Worm (Caenorhabditis elegans) whole organism, early embryonic: ENCODE results near the gene pms-2.

Experiments used
- F13C5.2 ChIP-seq: sonication (generic microtip); optimal IDR thresholded peaks from 2 replicates; lab custom pipeline; 2017; ENCODE audit warnings: mild to moderate bottlenecking, missing genetic modification characterization, inconsistent platforms, missing compliant biosample characterization
- aly-1 ChIP-seq: sonication (generic microtip); optimal IDR thresholded peaks from 2 replicates; lab custom pipeline; 2016; ENCODE audit warnings: missing genetic modification characterization, missing compliant biosample characterization
- ama-1 ChIP-seq: fragments of 150-350 bp; optimal IDR thresholded peaks from 2 replicates; lab custom pipeline; 2014
- ceh-13 ChIP-seq: fragments of 200-800 bp; sonication (Bioruptor generic); optimal IDR thresholded peaks from 2 replicates; lab custom pipeline; 2018; ENCODE audit warnings: mild to moderate bottlenecking, missing genetic modification characterization, missing compliant biosample characterization
- flt-1 ChIP-seq: fragments of 200-800 bp; sonication (Bioruptor generic); IDR thresholded peaks from 2 replicates; pipeline ENCODE4 v1.3.6; 2022; ENCODE audit warnings: missing genetic modification characterization, missing compliant biosample characterization
- hmbx-1 ChIP-seq: sonication (generic microtip); optimal IDR thresholded peaks from 2 replicates; lab custom pipeline; 2016; ENCODE audit warnings: mild to moderate bottlenecking, missing genetic modification characterization, missing compliant biosample characterization
- pes-1 ChIP-seq: fragments of 200-800 bp; sonication (Bioruptor generic); IDR thresholded peaks from 2 replicates; pipeline ENCODE4 v1.3.6; 2022; ENCODE audit warnings: missing genetic modification reagents, missing genetic modification characterization, missing compliant biosample characterization
- scrt-1 ChIP-seq: fragments of 200-800 bp; sonication (Bioruptor generic); IDR thresholded peaks from 2 replicates; pipeline ENCODE4 v1.3.6; 2022; ENCODE audit warnings: missing genetic modification characterization, missing compliant biosample characterization
- sea-1 ChIP-seq: fragments of 200-800 bp; sonication (Bioruptor generic); conservative IDR thresholded peaks from 2 replicates; pipeline ENCODE4 v1.3.6; 2022; ENCODE audit warnings: missing genetic modification characterization, missing compliant biosample characterization
- tbx-11 ChIP-seq: fragments of 200-800 bp; sonication (Bioruptor generic); IDR thresholded peaks from 2 replicates; pipeline ENCODE4 v1.3.6; 2022; ENCODE audit warnings: missing genetic modification characterization, missing compliant biosample characterization

DNA sequence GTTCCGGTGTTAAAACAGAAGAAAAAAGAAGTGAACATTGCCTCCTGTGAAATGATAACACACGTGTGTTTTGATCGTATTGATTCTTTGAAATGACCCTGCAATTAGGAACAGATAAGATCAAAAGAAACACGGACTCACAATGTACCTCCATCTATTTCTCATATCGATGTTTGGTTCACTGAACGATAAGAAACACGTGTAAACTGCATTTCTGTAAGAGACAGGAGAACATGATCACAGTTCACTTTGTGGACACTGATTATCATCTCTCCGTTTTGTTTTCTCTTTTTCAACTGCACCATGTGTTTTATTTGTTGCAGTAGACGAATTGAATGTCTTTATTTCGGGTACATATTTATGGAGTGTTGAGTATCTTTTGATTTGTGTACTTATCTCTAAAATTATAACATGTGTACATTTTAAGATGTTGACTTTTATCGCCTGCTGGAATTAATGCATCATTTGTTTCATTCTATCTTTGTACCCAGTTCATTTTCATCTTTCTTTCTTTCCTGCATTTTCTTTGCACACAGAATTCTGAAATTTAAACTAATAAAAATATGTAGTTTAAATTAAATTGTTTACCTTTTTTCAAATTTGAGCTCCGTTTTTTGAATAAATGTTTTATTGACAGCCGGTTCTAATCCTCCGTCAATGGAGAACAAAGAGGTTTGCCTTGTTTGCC is 2.5 kb upstream of the pms-2 start, which contains the start of the genes H12C20.7 and nhr-68:
- TF ChIP-seq aly-1 (tag; lab: Kevin White, UChicago) (no peak), ama-1 (lab: Kevin White, UChicago) (no peak), ceh-13 (no peak), flt-1 (GFP tag; lab: Robert Waterston, UW) (no peak), scrt-1 (no peak), tbx-11 (no peak), sea-1 (GFP tag; lab: Robert Waterston, UW) (no peak), hmbx-1 (tag; lab: Kevin White, UChicago) (no peak), F13C5.2 (tag; lab: Kevin White, UChicago) (no peak), pes-1 (GFP tag; lab: Robert Waterston, UW) (no peak)
